Worm (Caenorhabditis elegans) whole organism, L4/young adult: ENCODE data around the gene gck-1.

Source experiments
- W03F9.2 ChIP-seq: fragments of 150-350 bp; optimal IDR thresholded peaks from 2 replicates; lab custom pipeline; 2014; ENCODE audit warnings: missing biosample characterization, missing genetic modification characterization
- him-1 ChIP-seq: sonication (generic microtip); optimal IDR thresholded peaks from 2 replicates; lab custom pipeline; 2016; ENCODE audit warnings: missing genotype, missing genetic modification reagents, missing genetic modification characterization, missing compliant biosample characterization

- no peak for TF ChIP-seq W03F9.2 (tag; lab: Kevin White, UChicago)
- no peak for TF ChIP-seq him-1 (tag; lab: Kevin White, UChicago)
Observed at ce11 chrV:9001175-9001574, 53.6 kb downstream of the gck-1 start, which contains the start of gene F59E11.2.
